Worm (Caenorhabditis elegans): ENCODE data around the gene pxd-1.

DNA sequence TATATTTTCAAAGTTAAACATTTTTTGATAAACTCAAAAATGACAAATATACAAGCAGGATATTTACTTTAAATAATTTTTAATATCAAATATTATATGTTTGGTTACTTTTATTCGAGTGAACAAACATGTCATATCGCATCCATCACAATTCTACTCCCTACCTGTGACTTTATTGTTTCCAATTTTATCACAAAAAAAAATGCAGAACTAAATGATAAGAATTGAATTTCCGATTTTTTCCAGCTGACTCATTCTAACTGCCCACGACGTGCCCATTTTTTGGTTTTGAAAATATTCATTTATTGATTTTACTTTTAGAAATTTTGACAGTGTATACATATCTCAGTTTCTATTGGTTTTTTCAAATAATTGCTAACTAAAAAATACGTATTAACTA is 5.0 kb downstream of the pxd-1 start:
- no peak for TF ChIP-seq scrt-1 (GFP tag; IDR thresholded peaks at IDR 0.05)
- TF ChIP-seq tra-4 (tag; optimal IDR thresholded peaks at IDR 0.05): no peak
- TF ChIP-seq pes-1 (GFP tag; IDR thresholded peaks at IDR 0.05): no peak
- no peak for TF ChIP-seq ama-1 (optimal IDR thresholded peaks at IDR 0.05)
- TF ChIP-seq B0310.2 (tag; optimal IDR thresholded peaks at IDR 0.05): no peak
- TF ChIP-seq F13C5.2 (tag; optimal IDR thresholded peaks at IDR 0.05): no peak
- TF ChIP-seq hmg-4 (GFP tag; optimal IDR thresholded peaks at IDR 0.05): no peak
- no peak for TF ChIP-seq flt-1 (GFP tag; IDR thresholded peaks at IDR 0.05)
- no peak for TF ChIP-seq hmbx-1 (tag; optimal IDR thresholded peaks at IDR 0.05)
- TF ChIP-seq ets-7 (tag; optimal IDR thresholded peaks at IDR 0.05): no peak
- no peak for TF ChIP-seq hnd-1 (tag; optimal IDR thresholded peaks at IDR 0.05)
